Fruit fly (Drosophila melanogaster) whole organism, embryonic: ENCODE results near the gene Megf8.

ENCODE experiments used
- Antp ChIP-seq: fragments of 200-800 bp; sonication (Bioruptor generic); optimal IDR thresholded peaks from 3 replicates; lab custom pipeline; 2016; ENCODE audit warnings: missing biosample characterization, missing genetic modification characterization
- Atf-2 ChIP-seq: fragments of 200-800 bp; sonication (Bioruptor generic); optimal IDR thresholded peaks from 2 replicates; lab custom pipeline; 2016; ENCODE audit warnings: missing biosample characterization, missing genetic modification characterization
- Atf3 ChIP-seq: fragments of 200-800 bp; sonication (Bioruptor generic); optimal IDR thresholded peaks from 3 replicates; lab custom pipeline; 2016; ENCODE audit warnings: missing biosample characterization, missing genetic modification characterization
- B-H2 ChIP-seq: fragments of 200-800 bp; sonication (Bioruptor generic); optimal IDR thresholded peaks from 2 replicates; lab custom pipeline; 2018; ENCODE audit warnings: missing biosample characterization, mild to moderate bottlenecking, missing genetic modification characterization
- CG10274 ChIP-seq: fragments of 200-800 bp; sonication (Bioruptor generic); optimal IDR thresholded peaks from 3 replicates; lab custom pipeline; 2017; ENCODE audit warnings: missing biosample characterization, mild to moderate bottlenecking, missing genetic modification characterization
- CG11247 ChIP-seq: fragments of 200-800 bp; sonication (Bioruptor generic); IDR thresholded peaks from 2 replicates; pipeline ENCODE4 v1.3.6; 2022; ENCODE audit warnings: missing biosample characterization, missing genetic modification characterization
- CG11398 ChIP-seq: fragments of 200-800 bp; sonication (Bioruptor generic); optimal IDR thresholded peaks from 2 replicates; lab custom pipeline; 2016; ENCODE audit warnings: missing biosample characterization, missing genetic modification characterization
- CG11504 ChIP-seq: fragments of 200-800 bp; sonication (Bioruptor generic); optimal IDR thresholded peaks from 3 replicates; lab custom pipeline; 2019; ENCODE audit warnings: missing biosample characterization, mild to moderate bottlenecking, missing genetic modification characterization, moderate library complexity
- CG11696 ChIP-seq: fragments of 200-800 bp; sonication (Bioruptor generic); IDR thresholded peaks from 2 replicates; pipeline ENCODE4 v1.3.6; 2022; ENCODE audit warnings: missing biosample characterization, missing genetic modification characterization
- CG12219 ChIP-seq: fragments of 200-800 bp; sonication (Bioruptor generic); optimal IDR thresholded peaks from 3 replicates; lab custom pipeline; 2018; ENCODE audit warnings: missing biosample characterization, mild to moderate bottlenecking, missing genetic modification characterization
- CG16813 ChIP-seq: fragments of 200-800 bp; sonication (Bioruptor generic); IDR thresholded peaks from 3 replicates; pipeline ENCODE4 v1.3.6; 2022; ENCODE audit warnings: missing biosample characterization, missing genetic modification characterization; ENCODE audit not compliant: partially characterized antibody
- CG16815 ChIP-seq: fragments of 200-800 bp; sonication (Bioruptor generic); optimal IDR thresholded peaks from 3 replicates; lab custom pipeline; 2017; ENCODE audit warnings: missing biosample characterization, mild to moderate bottlenecking, missing genetic modification characterization
- CG18011 ChIP-seq: fragments of 200-800 bp; sonication (Bioruptor generic); optimal IDR thresholded peaks from 2 replicates; lab custom pipeline; 2017; ENCODE audit warnings: missing biosample characterization, missing genetic modification characterization, mild to moderate bottlenecking, moderate library complexity, missing genotype
- CG2875 ChIP-seq: fragments of 200-800 bp; sonication (Bioruptor generic); optimal IDR thresholded peaks from 2 replicates; lab custom pipeline; 2017; ENCODE audit warnings: missing biosample characterization, mild to moderate bottlenecking, missing genetic modification characterization, missing genetic modification reagents
- CG3065 ChIP-seq: fragments of 200-800 bp; sonication (Bioruptor generic); optimal IDR thresholded peaks from 2 replicates; lab custom pipeline; 2016; ENCODE audit warnings: missing biosample characterization, missing genetic modification characterization
- CG31365 ChIP-seq: fragments of 200-800 bp; sonication (Bioruptor generic); optimal IDR thresholded peaks from 2 replicates; lab custom pipeline; 2018; ENCODE audit warnings: missing biosample characterization, mild to moderate bottlenecking, missing genetic modification characterization
- CG31441 ChIP-seq: fragments of 200-800 bp; sonication (Bioruptor generic); IDR thresholded peaks from 2 replicates; pipeline ENCODE4 v1.3.6; 2022; ENCODE audit warnings: missing biosample characterization, missing genetic modification characterization
- CG33557 ChIP-seq: fragments of 200-800 bp; sonication (Bioruptor generic); optimal IDR thresholded peaks from 2 replicates; lab custom pipeline; 2019; ENCODE audit warnings: missing biosample characterization, mild to moderate bottlenecking, missing genetic modification characterization, moderate library complexity
- CG4730 ChIP-seq: fragments of 200-800 bp; sonication (Bioruptor generic); IDR thresholded peaks from 2 replicates; pipeline ENCODE4 v1.3.6; 2022; ENCODE audit warnings: missing biosample characterization, missing genetic modification characterization
- CG6765 ChIP-seq: fragments of 200-800 bp; sonication (Bioruptor generic); optimal IDR thresholded peaks from 3 replicates; lab custom pipeline; 2017; ENCODE audit warnings: missing biosample characterization, mild to moderate bottlenecking, missing genetic modification characterization
- CG7357 ChIP-seq: fragments of 200-800 bp; sonication (Bioruptor generic); IDR thresholded peaks from 3 replicates; pipeline ENCODE4 v1.3.6; 2022; ENCODE audit warnings: missing biosample characterization, missing genetic modification characterization
- CG8281 ChIP-seq: fragments of 200-800 bp; sonication (Bioruptor generic); optimal IDR thresholded peaks from 2 replicates; lab custom pipeline; 2018; ENCODE audit warnings: missing biosample characterization, mild to moderate bottlenecking, missing genetic modification characterization, moderate library complexity
- CG8924 ChIP-seq: fragments of 200-800 bp; optimal IDR thresholded peaks from 3 replicates; lab custom pipeline; 2019; ENCODE audit warnings: missing biosample characterization, mild to moderate bottlenecking, missing genetic modification characterization, moderate library complexity
- CG9437 ChIP-seq: fragments of 200-800 bp; sonication (Bioruptor generic); optimal IDR thresholded peaks from 2 replicates; lab custom pipeline; 2018; ENCODE audit warnings: missing biosample characterization, mild to moderate bottlenecking, missing genetic modification characterization
- CG9932 ChIP-seq: fragments of 200-800 bp; sonication (Bioruptor generic); IDR thresholded peaks from 2 replicates; pipeline ENCODE4 v1.3.6; 2022; ENCODE audit warnings: missing biosample characterization, missing genetic modification characterization
- CHES-1-like ChIP-seq: fragments of 200-800 bp; sonication (Bioruptor generic); optimal IDR thresholded peaks from 2 replicates; lab custom pipeline; 2016; ENCODE audit warnings: missing biosample characterization, missing genetic modification characterization
- D ChIP-seq, 2 experiments: fragments of 200-800 bp in 1 of 2; fragments of >200 bp in 1 of 2; sonication (Bioruptor generic) in 1 of 2; optimal IDR thresholded peaks; 2 replicates in 1 of 2; 3 replicates in 1 of 2; lab custom pipeline; 2017; ENCODE audit warnings: mild to moderate bottlenecking in 1 of 2, missing biosample characterization in 1 of 2, missing genetic modification characterization in 1 of 2, missing genetic modification reagents in 1 of 2
- D19B ChIP-seq: fragments of 200-800 bp; sonication (Bioruptor generic); optimal IDR thresholded peaks from 2 replicates; lab custom pipeline; 2017; ENCODE audit warnings: missing biosample characterization, mild to moderate bottlenecking, missing genetic modification characterization
- Doc3 ChIP-seq: fragments of 200-800 bp; sonication (Bioruptor generic); IDR thresholded peaks from 3 replicates; pipeline ENCODE4 v1.3.6; 2022; ENCODE audit warnings: missing biosample characterization, missing genetic modification characterization; ENCODE audit not compliant: partially characterized antibody
- HLH54F ChIP-seq: fragments of 200-800 bp; sonication (Bioruptor generic); optimal IDR thresholded peaks from 3 replicates; lab custom pipeline; 2016; ENCODE audit warnings: missing biosample characterization, missing genetic modification characterization
- Hr78 ChIP-seq, 2 experiments: fragments of 200-800 bp in 1 of 2; fragments of >200 bp in 1 of 2; sonication (Bioruptor generic) in 1 of 2; optimal IDR thresholded peaks; 2 replicates each; lab custom pipeline; 2017 to 2019; ENCODE audit warnings: missing biosample characterization in 2 of 2, missing genetic modification characterization in 2 of 2, mild to moderate bottlenecking in 1 of 2, moderate library complexity in 1 of 2
- Jarid2 ChIP-seq: fragments of 200-800 bp; sonication (Bioruptor generic); optimal IDR thresholded peaks from 3 replicates; lab custom pipeline; 2017; ENCODE audit warnings: mild to moderate bottlenecking, missing biosample characterization, missing genetic modification reagents, missing genetic modification characterization
- Poxn ChIP-seq: fragments of 200-800 bp; sonication (Bioruptor generic); IDR thresholded peaks from 2 replicates; pipeline ENCODE4 v1.3.6; 2022; ENCODE audit warnings: missing biosample characterization, missing genetic modification characterization
- Rx ChIP-seq: fragments of 200-800 bp; sonication (Bioruptor generic); IDR thresholded peaks from 2 replicates; pipeline ENCODE4 v1.3.6; 2022; ENCODE audit warnings: missing biosample characterization, missing genetic modification characterization
- Sry-β ChIP-seq: fragments of 200-800 bp; sonication (Bioruptor generic); optimal IDR thresholded peaks from 2 replicates; lab custom pipeline; 2018; ENCODE audit warnings: missing biosample characterization, mild to moderate bottlenecking, missing genetic modification characterization, moderate library complexity
- Sry-δ ChIP-seq: fragments of 200-800 bp; sonication (Bioruptor generic); optimal IDR thresholded peaks from 2 replicates; lab custom pipeline; 2016; ENCODE audit warnings: missing biosample characterization, missing genetic modification characterization
- Tbp ChIP-seq: fragments of >200 bp; optimal IDR thresholded peaks from 2 replicates; lab custom pipeline; 2018; ENCODE audit warnings: missing biosample characterization, missing genetic modification characterization
- YL-1 ChIP-seq: fragments of 200-800 bp; sonication (Bioruptor generic); optimal IDR thresholded peaks from 3 replicates; lab custom pipeline; 2017; ENCODE audit warnings: missing biosample characterization, mild to moderate bottlenecking, missing genetic modification characterization
- bigmax ChIP-seq: fragments of 200-800 bp; sonication (Bioruptor generic); optimal IDR thresholded peaks from 2 replicates; lab custom pipeline; 2018; ENCODE audit warnings: missing biosample characterization, mild to moderate bottlenecking, missing genetic modification characterization
- bsh ChIP-seq, 2 experiments: fragments of 200-800 bp; sonication (Bioruptor generic); optimal IDR thresholded peaks; 2 replicates each; lab custom pipeline; 2017 to 2018; ENCODE audit warnings: mild to moderate bottlenecking in 2 of 2, missing biosample characterization in 2 of 2, missing genetic modification characterization in 2 of 2, moderate library complexity in 1 of 2
- btn ChIP-seq: fragments of 200-800 bp; sonication (Bioruptor generic); optimal IDR thresholded peaks from 2 replicates; lab custom pipeline; 2016; ENCODE audit warnings: missing biosample characterization, missing genetic modification characterization
- cad ChIP-seq: fragments of >200 bp; optimal IDR thresholded peaks from 2 replicates; lab custom pipeline; 2017; ENCODE audit warnings: missing biosample characterization, missing genetic modification characterization
- cato ChIP-seq: fragments of 200-800 bp; sonication (Bioruptor generic); optimal IDR thresholded peaks from 2 replicates; lab custom pipeline; 2016; ENCODE audit warnings: missing biosample characterization, missing genetic modification characterization, borderline replicate concordance
- dmrt99B ChIP-seq: fragments of 200-800 bp; sonication (Bioruptor generic); optimal IDR thresholded peaks from 2 replicates; lab custom pipeline; 2018; ENCODE audit warnings: missing biosample characterization, mild to moderate bottlenecking, missing genetic modification characterization, moderate library complexity
- fd64A ChIP-seq: fragments of 200-800 bp; sonication (Bioruptor generic); optimal IDR thresholded peaks from 3 replicates; lab custom pipeline; 2018; ENCODE audit warnings: missing biosample characterization, mild to moderate bottlenecking, missing genetic modification characterization
- gfzf ChIP-seq: fragments of 200-800 bp; sonication (Bioruptor generic); optimal IDR thresholded peaks from 2 replicates; lab custom pipeline; 2016; ENCODE audit warnings: missing biosample characterization, mild to moderate bottlenecking, missing genetic modification characterization, moderate library complexity
- pfk ChIP-seq: fragments of 200-800 bp; sonication (Bioruptor generic); optimal IDR thresholded peaks from 2 replicates; lab custom pipeline; 2018; ENCODE audit warnings: missing biosample characterization, mild to moderate bottlenecking, missing genetic modification characterization, moderate library complexity
- repo ChIP-seq: fragments of 200-800 bp; sonication (Bioruptor generic); optimal IDR thresholded peaks from 2 replicates; lab custom pipeline; 2016; ENCODE audit warnings: missing biosample characterization, missing genetic modification characterization
- run ChIP-seq: fragments of 200-800 bp; sonication (Bioruptor generic); optimal IDR thresholded peaks from 3 replicates; lab custom pipeline; 2018; ENCODE audit warnings: missing biosample characterization, mild to moderate bottlenecking, missing genetic modification characterization
- tgo ChIP-seq: fragments of 200-800 bp; sonication (Bioruptor generic); IDR thresholded peaks from 3 replicates; pipeline ENCODE4 v1.3.6; 2022; ENCODE audit warnings: missing biosample characterization, missing genetic modification characterization
- toy ChIP-seq: fragments of 200-800 bp; sonication (Bioruptor generic); IDR thresholded peaks from 2 replicates; pipeline ENCODE4 v1.3.6; 2022; ENCODE audit warnings: missing biosample characterization, missing genetic modification characterization

The Megf8 gene

dm6 chr2L:8080645-8081044 lies 37.4 kb downstream of the Megf8 start (continued):
- peak; percentile 39 for TF ChIP-seq CG12219
- no peak for TF ChIP-seq btn (GFP tag; lab: Kevin White, UChicago)
- peak; percentile 19 to 76 for TF ChIP-seq bsh (GFP tag; optimal IDR thresholded peaks at IDR 0.05; lab: Kevin White, UChicago)
- TF ChIP-seq Tbp (GFP tag; lab: Kevin White, UChicago), result no peak
- no peak for TF ChIP-seq CG10274 (GFP tag; lab: Kevin White, UChicago)
- TF ChIP-seq fd64A (GFP tag; lab: Kevin White, UChicago), result no peak
- peak; percentile 67 for TF ChIP-seq CG8924
- no peak for TF ChIP-seq Poxn (GFP tag; lab: Robert Waterston, UW)
- no peak for TF ChIP-seq CG4730
- no peak for TF ChIP-seq CG16815 (GFP tag; lab: Kevin White, UChicago)
- TF ChIP-seq bigmax, result no peak
- TF ChIP-seq Doc3, result no peak
- no peak for TF ChIP-seq D (optimal IDR thresholded peaks at IDR 0.05; lab: Kevin White, UChicago)
- peak; percentile 8 for TF ChIP-seq D (GFP tag; optimal IDR thresholded peaks at IDR 0.05; lab: Kevin White, UChicago)
- no peak for TF ChIP-seq gfzf (GFP tag; lab: Kevin White, UChicago)
- TF ChIP-seq repo (GFP tag; lab: Kevin White, UChicago), result no peak
- TF ChIP-seq Sry-δ (GFP tag; lab: Kevin White, UChicago), result no peak
- TF ChIP-seq CG6765 (GFP tag; lab: Kevin White, UChicago), result no peak
- TF ChIP-seq D19B (GFP tag; lab: Kevin White, UChicago), result no peak
- TF ChIP-seq pfk (GFP tag; lab: Kevin White, UChicago), result no peak
- TF ChIP-seq CG2875 (GFP tag; lab: Kevin White, UChicago), result peak; percentile 41
- no peak for TF ChIP-seq CG11696 (GFP tag; lab: Robert Waterston, UW)
- no peak for TF ChIP-seq CG11247 (GFP tag; lab: Robert Waterston, UW)
- TF ChIP-seq Hr78 (GFP tag; optimal IDR thresholded peaks at IDR 0.05; lab: Kevin White, UChicago), result no peak
- no peak for TF ChIP-seq tgo (GFP tag; lab: Robert Waterston, UW)
- no peak for TF ChIP-seq CG7357
- no peak for TF ChIP-seq cad (GFP tag; lab: Kevin White, UChicago)
- no peak for TF ChIP-seq Atf-2 (GFP tag; lab: Kevin White, UChicago)
- TF ChIP-seq CG11398, result no peak
- TF ChIP-seq YL-1 (GFP tag; lab: Kevin White, UChicago), result no peak
- TF ChIP-seq CG18011, result no peak
- peak; percentile 8 for TF ChIP-seq CG9437 (GFP tag; lab: Kevin White, UChicago)
- TF ChIP-seq CG16813 (GFP tag; lab: Robert Waterston, UW), result no peak
- TF ChIP-seq dmrt99B (tag; lab: Kevin White, UChicago), result no peak
- no peak for TF ChIP-seq Atf3 (GFP tag; lab: Kevin White, UChicago)
- no peak for TF ChIP-seq cato
- TF ChIP-seq Antp (GFP tag; lab: Kevin White, UChicago), result no peak
- no peak for TF ChIP-seq Rx
- no peak for TF ChIP-seq CG11504
- no peak for TF ChIP-seq Jarid2 (GFP tag; lab: Kevin White, UChicago)
- TF ChIP-seq toy (GFP tag; lab: Robert Waterston, UW), result no peak
- no peak for TF ChIP-seq HLH54F (GFP tag; lab: Kevin White, UChicago)
- no peak for TF ChIP-seq CG3065 (GFP tag; lab: Kevin White, UChicago)
- TF ChIP-seq B-H2 (GFP tag; lab: Kevin White, UChicago), result no peak
- no peak for TF ChIP-seq CHES-1-like (GFP tag; lab: Kevin White, UChicago)
- TF ChIP-seq CG9932 (GFP tag; lab: Robert Waterston, UW), result no peak
- TF ChIP-seq run (tag; lab: Kevin White, UChicago), result peak; percentile 44
- TF ChIP-seq CG31365 (tag; lab: Kevin White, UChicago), result no peak
- TF ChIP-seq CG33557 (GFP tag; lab: Kevin White, UChicago), result peak; percentile 57
- no peak for TF ChIP-seq CG8281 (tag; lab: Kevin White, UChicago)
- no peak for TF ChIP-seq Sry-β
- no peak for TF ChIP-seq CG31441 (GFP tag; lab: Robert Waterston, UW)
